Worm (Caenorhabditis elegans): ENCODE data around the gene ZK1067.4.

- TF ChIP-seq flt-1 (GFP tag; IDR thresholded peaks at IDR 0.05) (no peak), med-1 (GFP tag; optimal IDR thresholded peaks at IDR 0.05; ENCODE audit: insufficient read depth) (no peak)
These were observed 20.5 kb upstream of the ZK1067.4 start for ce11 chrII:9189648-9190047.

All from whole organism, midembryonic.